Worm (Caenorhabditis elegans): ENCODE measurements around the gene F14D7.14.

- TF ChIP-seq madf-2 (tag; optimal IDR thresholded peaks at IDR 0.05) = no peak
- no peak for TF ChIP-seq dve-1 (tag; optimal IDR thresholded peaks at IDR 0.05)
- TF ChIP-seq unc-55 (GFP tag; optimal IDR thresholded peaks at IDR 0.05) = no peak
- no peak for TF ChIP-seq ttx-3 (tag; optimal IDR thresholded peaks at IDR 0.05)
- no peak for TF ChIP-seq ahr-1 (tag; optimal IDR thresholded peaks at IDR 0.05)
- TF ChIP-seq ceh-2 (tag; optimal IDR thresholded peaks at IDR 0.05) = no peak
- TF ChIP-seq K02D7.2 (tag; optimal IDR thresholded peaks at IDR 0.05) = no peak
- no peak for TF ChIP-seq pha-4 (tag; optimal IDR thresholded peaks at IDR 0.05)
- no peak for TF ChIP-seq pqm-1 (tag; optimal IDR thresholded peaks at IDR 0.05)
- no peak for TF ChIP-seq nhr-11 (tag; optimal IDR thresholded peaks at IDR 0.05)
- TF ChIP-seq lim-6 (tag; optimal IDR thresholded peaks at IDR 0.05) = no peak
- no peak for TF ChIP-seq eyg-1 (tag; optimal IDR thresholded peaks at IDR 0.05)
Observed at ce11 chrV:14283241-14283640, 26.5 kb upstream of the F14D7.14 start, which contains the start of gene F40G12.10.

All from whole organism, late embryonic.